Fruit fly (Drosophila melanogaster) whole organism, wandering third instar larva: ENCODE results near the gene CaMKI.

ENCODE experiments used
- Mio ChIP-seq: sonication (Bioruptor generic); optimal IDR thresholded peaks from 2 replicates; lab custom pipeline; 2016; ENCODE audit warnings: missing biosample characterization, missing genetic modification characterization
- foxo ChIP-seq, 2 experiments: fragments of 200-800 bp; sonication (Bioruptor generic); optimal IDR thresholded peaks; 2 replicates in 1 of 2; 3 replicates in 1 of 2; lab custom pipeline; 2016 to 2017; ENCODE audit warnings: missing biosample characterization in 2 of 2, missing genetic modification characterization in 2 of 2
- usp ChIP-seq: fragments of >200 bp; optimal IDR thresholded peaks from 2 replicates; lab custom pipeline; 2017; ENCODE audit warnings: missing biosample characterization, missing genetic modification characterization

DNA sequence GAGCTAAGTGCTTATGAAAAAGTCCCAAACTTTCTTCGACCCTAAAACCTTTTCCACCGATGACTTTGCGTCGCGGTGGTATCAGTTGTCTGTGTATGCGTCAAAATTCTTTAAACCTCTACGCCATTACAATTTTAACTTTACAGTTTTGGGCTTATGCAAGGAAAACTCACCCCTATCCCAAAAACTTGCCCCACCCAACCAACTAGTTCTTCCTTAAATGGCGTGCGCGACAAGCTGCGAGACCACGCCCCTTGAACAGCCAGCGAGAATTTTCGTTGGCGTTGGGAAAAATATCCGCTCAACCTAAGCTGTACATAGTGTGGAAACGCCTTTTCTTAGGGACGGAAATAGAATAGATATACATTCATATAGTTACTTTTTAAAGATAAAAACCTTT, 26.6 kb upstream of the CaMKI start:
- no peak for TF ChIP-seq foxo (GFP tag; optimal IDR thresholded peaks at IDR 0.05; lab: Kevin White, UChicago)
- TF ChIP-seq Mio (GFP tag; lab: Kevin White, UChicago): no peak
- no peak for TF ChIP-seq usp (GFP tag; lab: Kevin White, UChicago)
